Worm (Caenorhabditis elegans) whole organism, early embryonic: ENCODE results near the gene acy-2.

ENCODE experiments used
- B0310.2 ChIP-seq: sonication (generic microtip); optimal IDR thresholded peaks from 2 replicates; lab custom pipeline; 2016; ENCODE audit warnings: mild to moderate bottlenecking, missing genetic modification characterization, missing compliant biosample characterization
- F13C5.2 ChIP-seq: sonication (generic microtip); optimal IDR thresholded peaks from 2 replicates; lab custom pipeline; 2017; ENCODE audit warnings: mild to moderate bottlenecking, missing genetic modification characterization, inconsistent platforms, missing compliant biosample characterization
- aly-1 ChIP-seq: sonication (generic microtip); optimal IDR thresholded peaks from 2 replicates; lab custom pipeline; 2016; ENCODE audit warnings: missing genetic modification characterization, missing compliant biosample characterization
- ama-1 ChIP-seq: fragments of 150-350 bp; optimal IDR thresholded peaks from 2 replicates; lab custom pipeline; 2014
- ceh-13 ChIP-seq: fragments of 200-800 bp; sonication (Bioruptor generic); optimal IDR thresholded peaks from 2 replicates; lab custom pipeline; 2018; ENCODE audit warnings: mild to moderate bottlenecking, missing genetic modification characterization, missing compliant biosample characterization
- ceh-36 ChIP-seq: sonication (generic microtip); optimal IDR thresholded peaks from 2 replicates; lab custom pipeline; 2016; ENCODE audit warnings: missing genetic modification characterization, inconsistent platforms, missing compliant biosample characterization
- ets-7 ChIP-seq: sonication (generic microtip); optimal IDR thresholded peaks from 2 replicates; lab custom pipeline; 2016; ENCODE audit warnings: missing genotype, missing genetic modification characterization, missing compliant biosample characterization
- flt-1 ChIP-seq: fragments of 200-800 bp; sonication (Bioruptor generic); IDR thresholded peaks from 2 replicates; pipeline ENCODE4 v1.3.6; 2022; ENCODE audit warnings: missing genetic modification characterization, missing compliant biosample characterization
- hmbx-1 ChIP-seq: sonication (generic microtip); optimal IDR thresholded peaks from 2 replicates; lab custom pipeline; 2016; ENCODE audit warnings: mild to moderate bottlenecking, missing genetic modification characterization, missing compliant biosample characterization
- hmg-4 ChIP-seq: fragments of 200-800 bp; sonication (Bioruptor generic); optimal IDR thresholded peaks from 2 replicates; lab custom pipeline; 2018; ENCODE audit warnings: mild to moderate bottlenecking, missing genetic modification characterization, missing compliant biosample characterization
- hnd-1 ChIP-seq: sonication (generic microtip); optimal IDR thresholded peaks from 2 replicates; lab custom pipeline; 2016; ENCODE audit warnings: missing genetic modification characterization, missing compliant biosample characterization
- pes-1 ChIP-seq: fragments of 200-800 bp; sonication (Bioruptor generic); IDR thresholded peaks from 2 replicates; pipeline ENCODE4 v1.3.6; 2022; ENCODE audit warnings: missing genetic modification reagents, missing genetic modification characterization, missing compliant biosample characterization
- scrt-1 ChIP-seq: fragments of 200-800 bp; sonication (Bioruptor generic); IDR thresholded peaks from 2 replicates; pipeline ENCODE4 v1.3.6; 2022; ENCODE audit warnings: missing genetic modification characterization, missing compliant biosample characterization
- sea-1 ChIP-seq: fragments of 200-800 bp; sonication (Bioruptor generic); conservative IDR thresholded peaks from 2 replicates; pipeline ENCODE4 v1.3.6; 2022; ENCODE audit warnings: missing genetic modification characterization, missing compliant biosample characterization
- tbx-11 ChIP-seq: fragments of 200-800 bp; sonication (Bioruptor generic); IDR thresholded peaks from 2 replicates; pipeline ENCODE4 v1.3.6; 2022; ENCODE audit warnings: missing genetic modification characterization, missing compliant biosample characterization
- tbx-37 ChIP-seq: fragments of 200-800 bp; sonication (Bioruptor generic); conservative IDR thresholded peaks from 2 replicates; pipeline ENCODE4 v1.3.6; 2022; ENCODE audit warnings: missing genetic modification reagents, missing genetic modification characterization, missing compliant biosample characterization
- tra-4 ChIP-seq: sonication (generic microtip); optimal IDR thresholded peaks from 2 replicates; lab custom pipeline; 2017; ENCODE audit warnings: missing genetic modification characterization, missing compliant biosample characterization

acy-2 gene

ce11 chrV:5990383-5990782 lies 14.6 kb downstream of the acy-2 start, which contains the start of gene fut-8:
Gene fut-8, minus strand, starts transcription at chrV:5990483.
- TF ChIP-seq hmg-4 (GFP tag; lab: Kevin White, UChicago) (no peak), aly-1 (no peak), ets-7 (tag; lab: Kevin White, UChicago) (no peak), ceh-36 (no peak), ama-1 (lab: Kevin White, UChicago) (no peak), pes-1 (GFP tag; lab: Robert Waterston, UW) (no peak), tbx-11 (GFP tag; lab: Robert Waterston, UW) (no peak), sea-1 (GFP tag; lab: Robert Waterston, UW) (no peak), hnd-1 (tag; lab: Kevin White, UChicago) (no peak), ceh-13 (GFP tag; lab: Kevin White, UChicago) (no peak), tra-4 (tag; lab: Kevin White, UChicago) (no peak), tbx-37 (GFP tag; lab: Robert Waterston, UW) (no peak), hmbx-1 (tag; lab: Kevin White, UChicago) (no peak), B0310.2 (no peak), scrt-1 (no peak), F13C5.2 (tag; lab: Kevin White, UChicago) (no peak), flt-1 (no peak)

ce11 chrV:5991490-5992069 lies 15.8 kb downstream of the acy-2 start:
- TF ChIP-seq aly-1 (no peak), hmbx-1 (tag; lab: Kevin White, UChicago) (no peak), sea-1 (GFP tag; lab: Robert Waterston, UW) (no peak), B0310.2 (no peak)

DNA sequence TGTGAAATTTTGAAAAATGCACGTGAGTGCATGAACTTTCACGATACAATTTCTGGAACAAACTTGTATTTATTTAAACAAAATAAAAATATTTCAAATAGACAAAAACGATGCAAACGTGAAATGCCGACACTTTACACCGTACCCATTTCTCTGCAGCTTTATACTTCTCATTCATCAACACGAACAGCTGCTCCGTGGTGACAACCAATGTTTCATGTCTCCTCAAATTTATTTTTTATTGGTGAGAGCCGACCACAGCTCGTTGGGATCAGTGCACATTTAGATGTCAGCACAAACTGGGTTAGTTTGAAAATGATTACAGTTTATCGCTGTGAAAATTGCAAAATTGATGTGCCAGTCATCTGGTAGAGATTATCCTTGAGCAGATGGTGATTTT lies 19.8 kb downstream of the acy-2 start:
- TF ChIP-seq aly-1: no peak
- TF ChIP-seq sea-1 (GFP tag; lab: Robert Waterston, UW): no peak
- no peak for TF ChIP-seq hnd-1 (tag; lab: Kevin White, UChicago)
- TF ChIP-seq ceh-13 (GFP tag; lab: Kevin White, UChicago): no peak
- TF ChIP-seq tbx-11 (GFP tag; lab: Robert Waterston, UW): no peak
- no peak for TF ChIP-seq ceh-36
- TF ChIP-seq hmg-4 (GFP tag; lab: Kevin White, UChicago): no peak
- TF ChIP-seq ets-7 (tag; lab: Kevin White, UChicago): no peak
- no peak for TF ChIP-seq tbx-37 (GFP tag; lab: Robert Waterston, UW)
- TF ChIP-seq scrt-1: no peak
- TF ChIP-seq flt-1: no peak
- no peak for TF ChIP-seq B0310.2

DNA sequence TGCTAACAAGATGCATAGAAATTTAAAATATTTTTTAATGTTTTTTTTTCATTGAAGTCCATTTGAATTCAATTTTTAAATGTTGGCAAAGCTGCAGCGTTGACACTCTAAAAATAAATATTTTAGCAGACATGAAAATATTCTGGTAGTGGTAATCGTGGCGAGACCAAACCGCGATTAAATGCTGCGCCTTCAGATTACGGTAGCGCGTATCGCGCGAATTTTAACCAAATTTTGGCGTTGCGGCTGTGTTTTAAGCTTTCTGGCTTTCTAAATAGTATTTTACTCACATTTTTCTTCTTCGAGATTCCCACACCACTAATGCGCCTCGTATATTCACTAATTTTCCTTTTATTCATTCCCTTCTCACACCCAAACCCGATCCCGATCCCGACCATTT lies 20.3 kb downstream of the acy-2 start, which contains the start of gene cpg-4:
TSS of gene cpg-4 (plus strand) at position 303 of the 400 bp plus-strand sequence.
- TF ChIP-seq hmbx-1 (tag; lab: Kevin White, UChicago) (no peak), flt-1 (no peak), ets-7 (tag; lab: Kevin White, UChicago) (no peak), B0310.2 (no peak)

DNA sequence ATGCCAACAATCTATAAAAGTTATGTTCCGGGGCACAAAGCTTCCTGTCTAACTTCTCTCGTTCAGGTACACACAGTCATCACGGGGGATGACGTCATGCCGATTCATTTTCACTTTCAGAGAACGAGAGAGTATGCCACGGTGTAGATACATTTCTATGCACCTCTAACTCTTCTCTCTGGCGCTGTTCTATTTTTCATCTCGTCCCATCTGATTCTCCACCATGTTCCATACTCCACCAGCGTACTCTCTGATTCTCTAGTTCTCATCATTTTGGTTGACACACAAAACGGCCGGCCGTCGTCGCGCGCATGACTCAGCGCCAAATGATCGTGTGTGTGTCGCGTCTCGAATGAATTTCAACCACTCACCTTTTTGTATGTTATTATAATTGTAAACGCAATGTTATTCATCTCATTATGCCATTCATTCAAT lies 24.6 kb downstream of the acy-2 start:
- TF ChIP-seq hmg-4 (GFP tag; lab: Kevin White, UChicago) (peak; percentile 13), F13C5.2 (tag; lab: Kevin White, UChicago) (peak; percentile 24), B0310.2 (no peak), hmbx-1 (tag; lab: Kevin White, UChicago) (no peak), ceh-13 (GFP tag; lab: Kevin White, UChicago) (no peak)

DNA sequence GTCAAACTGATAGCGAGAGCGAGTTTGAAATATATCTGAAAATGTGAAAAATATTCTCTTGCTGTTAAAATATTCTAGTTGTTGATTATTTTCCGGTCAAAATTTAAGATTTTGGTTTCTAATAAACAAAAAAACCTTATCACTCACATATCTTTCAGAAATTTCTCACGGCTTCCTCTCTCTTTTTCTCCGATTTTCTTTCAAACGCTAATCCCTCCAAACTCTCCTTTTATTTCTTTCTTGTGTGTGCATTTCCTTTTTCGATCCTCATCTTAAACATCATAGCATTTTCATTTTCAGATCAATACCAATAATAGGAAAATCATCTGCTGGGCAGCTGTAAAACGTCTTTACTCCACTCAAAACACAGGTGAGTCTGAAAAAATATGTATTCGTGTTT lies 27.5 kb downstream of the acy-2 start, which contains the start of gene fos-1:
TSS of gene fos-1 (plus strand) at position 301 of the 400 bp plus-strand sequence.
- TF ChIP-seq hmbx-1 (tag; lab: Kevin White, UChicago) (no peak), tbx-37 (GFP tag; lab: Robert Waterston, UW) (no peak), ceh-36 (no peak), hmg-4 (GFP tag; lab: Kevin White, UChicago) (no peak), ama-1 (lab: Kevin White, UChicago) (no peak), sea-1 (GFP tag; lab: Robert Waterston, UW) (no peak), ets-7 (tag; lab: Kevin White, UChicago) (no peak), scrt-1 (no peak), B0310.2 (no peak), F13C5.2 (tag; lab: Kevin White, UChicago) (no peak), hnd-1 (tag; lab: Kevin White, UChicago) (no peak), pes-1 (GFP tag; lab: Robert Waterston, UW) (no peak), tbx-11 (GFP tag; lab: Robert Waterston, UW) (no peak), ceh-13 (GFP tag; lab: Kevin White, UChicago) (no peak), aly-1 (no peak)

DNA sequence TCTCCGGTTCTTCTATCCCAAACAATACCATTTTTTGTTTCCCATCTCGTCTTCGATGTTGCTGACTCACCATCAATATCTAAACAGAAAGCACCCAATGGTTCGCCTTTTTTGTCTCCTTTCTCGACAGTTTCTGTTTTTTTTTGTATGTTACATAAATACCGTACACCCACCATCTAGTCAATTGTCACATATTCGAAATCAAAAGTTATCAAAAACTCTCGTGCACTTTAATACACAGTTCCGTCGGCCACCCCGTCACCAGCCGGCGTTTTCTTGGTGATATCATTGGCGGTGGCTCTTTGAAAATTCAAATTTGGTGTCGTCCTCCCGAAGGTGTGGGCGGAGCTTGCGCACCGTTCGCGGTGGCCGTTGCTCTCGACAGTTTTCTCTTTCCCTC lies 32.1 kb downstream of the acy-2 start:
- TF ChIP-seq ceh-13 (GFP tag; lab: Kevin White, UChicago): no peak
- TF ChIP-seq F13C5.2 (tag; lab: Kevin White, UChicago): no peak
- TF ChIP-seq ets-7 (tag; lab: Kevin White, UChicago): no peak
- no peak for TF ChIP-seq B0310.2
- TF ChIP-seq hnd-1 (tag; lab: Kevin White, UChicago): no peak
- TF ChIP-seq tra-4 (tag; lab: Kevin White, UChicago): no peak
- no peak for TF ChIP-seq pes-1 (GFP tag; lab: Robert Waterston, UW)
- TF ChIP-seq hmbx-1 (tag; lab: Kevin White, UChicago): no peak
- no peak for TF ChIP-seq flt-1
- TF ChIP-seq sea-1 (GFP tag; lab: Robert Waterston, UW): no peak
- TF ChIP-seq tbx-37 (GFP tag; lab: Robert Waterston, UW): no peak
- TF ChIP-seq ama-1 (lab: Kevin White, UChicago): no peak
- TF ChIP-seq ceh-36: no peak
- no peak for TF ChIP-seq aly-1
- TF ChIP-seq hmg-4 (GFP tag; lab: Kevin White, UChicago): no peak
- TF ChIP-seq scrt-1: no peak
- TF ChIP-seq tbx-11 (GFP tag; lab: Robert Waterston, UW): no peak
